Worm (Caenorhabditis elegans) whole organism, young adult: ENCODE data around the gene C37H5.14.

ENCODE experiments used
- Y67H2A.10 ChIP-seq: fragments of 200-800 bp; sonication (Bioruptor generic); conservative IDR thresholded peaks from 2 replicates; pipeline ENCODE4 v1.3.6; 2022; ENCODE audit warnings: missing genetic modification reagents, missing genetic modification characterization, missing compliant biosample characterization
- Y79H2A.3 ChIP-seq: fragments of 200-800 bp; sonication (Bioruptor generic); conservative IDR thresholded peaks from 2 replicates; pipeline ENCODE4 v1.3.6; 2022; ENCODE audit warnings: missing genetic modification reagents, missing genetic modification characterization, missing compliant biosample characterization
- ceh-100 ChIP-seq: fragments of 200-800 bp; sonication (Bioruptor generic); IDR thresholded peaks from 2 replicates; pipeline ENCODE4 v1.3.6; 2022; ENCODE audit warnings: missing genetic modification reagents, missing genetic modification characterization, missing compliant biosample characterization
- him-1 ChIP-seq: sonication (generic microtip); optimal IDR thresholded peaks from 2 replicates; lab custom pipeline; 2016; ENCODE audit warnings: missing genotype, missing genetic modification reagents, missing genetic modification characterization, missing compliant biosample characterization
- lin-40 ChIP-seq: sonication (generic microtip); optimal IDR thresholded peaks from 2 replicates; lab custom pipeline; 2016; ENCODE audit warnings: missing genetic modification characterization, mild to moderate bottlenecking, missing compliant biosample characterization, missing genotype, missing genetic modification reagents
- lir-1 ChIP-seq: fragments of 200-800 bp; sonication (Bioruptor generic); conservative IDR thresholded peaks from 2 replicates; pipeline ENCODE4 v1.3.6; 2022; ENCODE audit warnings: missing genetic modification reagents, missing genetic modification characterization, missing compliant biosample characterization
- ztf-26 ChIP-seq: sonication (generic microtip); optimal IDR thresholded peaks from 2 replicates; lab custom pipeline; 2017; ENCODE audit warnings: missing genetic modification characterization, missing compliant biosample characterization

DNA sequence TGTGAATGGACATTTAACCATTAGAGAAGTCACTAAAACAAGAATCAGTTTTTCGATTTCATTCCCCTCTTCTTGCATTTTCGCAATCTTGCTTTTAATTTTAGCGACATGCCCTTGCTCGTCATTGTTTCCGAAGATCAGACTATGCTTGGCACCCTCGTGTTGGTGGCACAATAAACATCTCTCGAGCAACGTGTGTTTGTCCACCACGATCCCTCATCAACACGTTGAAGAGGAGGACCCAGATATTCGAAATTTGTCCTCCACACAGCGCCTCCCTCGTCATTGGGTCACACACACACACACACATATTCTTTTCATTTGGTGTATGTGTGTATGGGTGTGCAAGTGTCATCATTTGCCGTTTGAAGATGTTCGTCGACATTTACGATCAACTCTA lies 31.2 kb upstream of the C37H5.14 start, which contains the start of gene srd-32:
- TF ChIP-seq ztf-26 (no peak), Y79H2A.3 (GFP tag; lab: Robert Waterston, UW) (no peak), him-1 (tag; lab: Kevin White, UChicago) (no peak), lir-1 (GFP tag; lab: Robert Waterston, UW) (no peak), ceh-100 (GFP tag; lab: Robert Waterston, UW) (no peak), Y67H2A.10 (GFP tag; lab: Robert Waterston, UW) (no peak), lin-40 (tag; lab: Kevin White, UChicago) (no peak)
